Fruit fly (Drosophila melanogaster): ENCODE data around the gene Syx1A.

dm6 chr3R:24116972-24117371, 11.4 kb upstream of the Syx1A start:
- TF ChIP-seq psq (optimal IDR thresholded peaks at IDR 0.05) (no peak), Dll (optimal IDR thresholded peaks at IDR 0.05) (no peak), pan (optimal IDR thresholded peaks at IDR 0.05) (no peak), usp (GFP tag; optimal IDR thresholded peaks at IDR 0.05) (no peak), EcR (GFP tag; optimal IDR thresholded peaks at IDR 0.05) (no peak)
